Fruit fly (Drosophila melanogaster): ENCODE measurements around the gene dock.

- TF ChIP-seq usp (GFP tag; optimal IDR thresholded peaks at IDR 0.05) (no peak), dl (GFP tag; optimal IDR thresholded peaks at IDR 0.05; ENCODE audit: insufficient read depth in 1 of 2, partially characterized antibody in 2 of 2) (no peak), Jra (GFP tag; optimal IDR thresholded peaks at IDR 0.05) (no peak), woc (GFP tag; optimal IDR thresholded peaks at IDR 0.05) (peak; percentile 19), dmrt93B (GFP tag; optimal IDR thresholded peaks at IDR 0.05) (no peak)
Observed at dm6 chr2L:855052-855547, 29.3 kb downstream of the dock start, which contains the start of gene CG13949.

Data from whole organism, wandering third instar larva.